Fruit fly (Drosophila melanogaster) whole organism, embryonic: ENCODE results near the gene Shmt.

Experiments
- Atf-2 ChIP-seq: fragments of 200-800 bp; sonication (Bioruptor generic); optimal IDR thresholded peaks from 2 replicates; lab custom pipeline; 2016; ENCODE audit warnings: missing biosample characterization, missing genetic modification characterization
- CG10321 ChIP-seq: fragments of 200-800 bp; sonication (Bioruptor generic); IDR thresholded peaks from 2 replicates; pipeline ENCODE4 v1.3.6; 2022; ENCODE audit warnings: missing biosample characterization, missing genetic modification characterization
- CG10565 ChIP-seq: fragments of 200-800 bp; sonication (Bioruptor generic); optimal IDR thresholded peaks from 3 replicates; lab custom pipeline; 2016; ENCODE audit warnings: missing biosample characterization, mild to moderate bottlenecking, missing genetic modification characterization
- CG11398 ChIP-seq: fragments of 200-800 bp; sonication (Bioruptor generic); optimal IDR thresholded peaks from 2 replicates; lab custom pipeline; 2016; ENCODE audit warnings: missing biosample characterization, missing genetic modification characterization
- CG13296 ChIP-seq: fragments of 200-800 bp; sonication (Bioruptor generic); optimal IDR thresholded peaks from 3 replicates; lab custom pipeline; 2018; ENCODE audit warnings: missing biosample characterization, mild to moderate bottlenecking, missing genetic modification characterization
- CG2875 ChIP-seq: fragments of 200-800 bp; sonication (Bioruptor generic); optimal IDR thresholded peaks from 2 replicates; lab custom pipeline; 2017; ENCODE audit warnings: missing biosample characterization, mild to moderate bottlenecking, missing genetic modification characterization, missing genetic modification reagents
- al ChIP-seq: fragments of 200-800 bp; sonication (Bioruptor generic); IDR thresholded peaks from 2 replicates; pipeline ENCODE4 v1.3.6; 2022; ENCODE audit warnings: missing biosample characterization, missing genetic modification characterization
- br ChIP-seq: fragments of >200 bp; optimal IDR thresholded peaks from 2 replicates; lab custom pipeline; 2017
- dmrt99B ChIP-seq: fragments of 200-800 bp; sonication (Bioruptor generic); optimal IDR thresholded peaks from 2 replicates; lab custom pipeline; 2018; ENCODE audit warnings: missing biosample characterization, mild to moderate bottlenecking, missing genetic modification characterization, moderate library complexity
- lola ChIP-seq, 3 experiments: fragments of >200 bp in 2 of 3; fragments of 200-800 bp in 1 of 3; sonication (Bioruptor generic) in 1 of 3; optimal IDR thresholded peaks; 2 replicates each; lab custom pipeline; 2017 to 2019; ENCODE audit warnings: missing biosample characterization in 3 of 3, missing genetic modification characterization in 3 of 3, mild to moderate bottlenecking in 1 of 3, moderate library complexity in 1 of 3
- onecut ChIP-seq: fragments of 200-800 bp; sonication (Bioruptor generic); IDR thresholded peaks from 2 replicates; pipeline ENCODE4 v1.3.6; 2022; ENCODE audit warnings: missing biosample characterization, missing genetic modification characterization
- pnt ChIP-seq: fragments of 200-800 bp; sonication (Bioruptor generic); optimal IDR thresholded peaks from 3 replicates; lab custom pipeline; 2016; ENCODE audit warnings: missing biosample characterization, missing genetic modification characterization
- prd ChIP-seq, 3 experiments: fragments of >200 bp in 2 of 3; fragments of 200-800 bp in 1 of 3; sonication (Bioruptor generic) in 1 of 3; optimal IDR thresholded peaks in 2 of 3; IDR thresholded peaks in 1 of 3; 2 replicates in 2 of 3; 3 replicates in 1 of 3; pipeline versions ENCODE4 v1.3.6 to Lab custom; 2017 to 2022; ENCODE audit warnings: missing biosample characterization in 1 of 3, missing genetic modification characterization in 1 of 3
- usp ChIP-seq: fragments of >200 bp; optimal IDR thresholded peaks from 2 replicates; lab custom pipeline; 2017; ENCODE audit warnings: missing biosample characterization, missing genetic modification characterization

- peak; percentile 14 for TF ChIP-seq dmrt99B (tag; lab: Kevin White, UChicago)
- no peak for TF ChIP-seq CG11398 (GFP tag; lab: Kevin White, UChicago)
- no peak for TF ChIP-seq usp (GFP tag; lab: Kevin White, UChicago)
- no peak for TF ChIP-seq prd (optimal IDR thresholded peaks at IDR 0.05; lab: Kevin White, UChicago)
- TF ChIP-seq prd (GFP tag; IDR thresholded peaks at IDR 0.05; lab: Robert Waterston, UW) = peak; percentile 45; the same call in 1 of the 3 replicates
- no peak for TF ChIP-seq Atf-2 (GFP tag; lab: Kevin White, UChicago)
- no peak for TF ChIP-seq onecut
- no peak for TF ChIP-seq br
- no peak for TF ChIP-seq CG10565 (GFP tag; lab: Kevin White, UChicago)
- TF ChIP-seq al (GFP tag; lab: Robert Waterston, UW) = no peak
- TF ChIP-seq CG10321 = no peak
- TF ChIP-seq CG2875 (GFP tag; lab: Kevin White, UChicago) = no peak
- no peak for TF ChIP-seq pnt
- TF ChIP-seq lola (GFP tag; optimal IDR thresholded peaks at IDR 0.05; lab: Kevin White, UChicago) = no peak
- TF ChIP-seq CG13296 (GFP tag; lab: Kevin White, UChicago) = no peak
These were observed 15.9 kb upstream of the Shmt start for dm6 chrX:5932345-5932995.
